ENCODE assay signal across 1 fruit fly cellular context in the genomic region with DNA sequence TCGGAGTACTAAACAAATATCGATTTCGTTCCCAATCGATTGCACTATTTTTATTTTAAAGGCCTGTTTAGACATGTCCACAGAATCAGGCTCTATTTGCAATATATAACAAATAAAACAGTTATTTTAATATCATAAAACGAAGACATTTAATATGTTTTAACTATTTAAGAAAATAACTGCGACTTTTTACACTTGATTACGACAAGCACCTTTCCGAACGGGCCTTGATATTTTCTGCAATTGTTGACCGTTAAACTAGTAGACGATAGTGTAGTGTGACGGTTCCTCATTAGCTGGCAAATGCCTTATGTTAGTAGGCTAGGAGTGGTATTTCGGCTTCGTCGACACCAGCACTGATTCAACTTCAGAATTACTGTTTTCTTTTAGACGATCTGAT.
TF ChIP-seq lines count a peak whose summit lies in the region.

A gene (minus strand): TSS at position 26 of the 400 bp plus-strand sequence.
A gene (plus strand): TSS at position 332 of the 400 bp plus-strand sequence.

TF ChIP-seq in whole organism, embryonic, 481 proteins besides CTCF, POLR2A, EP300 and RAD21 (continued from another document):
- peak; percentile 48 for TF ChIP-seq fd96Cb (tag; optimal IDR thresholded peaks at IDR 0.05; lab: Kevin White, UChicago)
- no peak for TF ChIP-seq CG3838 (GFP tag; optimal IDR thresholded peaks at IDR 0.05; lab: Kevin White, UChicago)
- peak; percentile 74 for TF ChIP-seq Bgb (GFP tag; IDR thresholded peaks at IDR 0.05; lab: Robert Waterston, UW; ENCODE audit: partially characterized antibody)
- peak; percentile 81 for TF ChIP-seq Rfx (GFP tag; IDR thresholded peaks at IDR 0.05; lab: Robert Waterston, UW)
- peak; percentile 64 for TF ChIP-seq tna (GFP tag; IDR thresholded peaks at IDR 0.05; lab: Robert Waterston, UW; ENCODE audit: partially characterized antibody)
- TF ChIP-seq CG31224 (GFP tag; IDR thresholded peaks at IDR 0.05; lab: Robert Waterston, UW), result no peak
- TF ChIP-seq CG1602 (GFP tag; optimal IDR thresholded peaks at IDR 0.05; lab: Kevin White, UChicago), result peak; percentile 68
- TF ChIP-seq CG15514 (GFP tag; optimal IDR thresholded peaks at IDR 0.05; lab: Kevin White, UChicago), result peak; percentile 81
- peak; percentile 84 for TF ChIP-seq nmo (GFP tag; optimal IDR thresholded peaks at IDR 0.05; lab: Kevin White, UChicago)
- TF ChIP-seq CG18476 (GFP tag; optimal IDR thresholded peaks at IDR 0.05; lab: Kevin White, UChicago), result peak; percentile 43
- TF ChIP-seq Ada2b (GFP tag; IDR thresholded peaks at IDR 0.05; lab: Robert Waterston, UW), result peak; percentile 74
- TF ChIP-seq tup (GFP tag; optimal IDR thresholded peaks at IDR 0.05; lab: Kevin White, UChicago), result peak; percentile 48
- TF ChIP-seq CG6765 (GFP tag; optimal IDR thresholded peaks at IDR 0.05; lab: Kevin White, UChicago), result peak; percentile 33
- TF ChIP-seq chm (GFP tag; IDR thresholded peaks at IDR 0.05; lab: Robert Waterston, UW), result 0 out of 2 replicates have a peak, but pooled peaks have one; percentile 12
- no peak for TF ChIP-seq CG34376 (GFP tag; optimal IDR thresholded peaks at IDR 0.05; lab: Kevin White, UChicago)
- no peak for TF ChIP-seq ftz-f1 (GFP tag; optimal IDR thresholded peaks at IDR 0.05; lab: Kevin White, UChicago)
- TF ChIP-seq ind (GFP tag; optimal IDR thresholded peaks at IDR 0.05; lab: Kevin White, UChicago), result peak; percentile 76
- peak; percentile 72 for TF ChIP-seq CG8924 (tag; optimal IDR thresholded peaks at IDR 0.05; lab: Kevin White, UChicago)
- TF ChIP-seq MTF-1 (GFP tag; optimal IDR thresholded peaks at IDR 0.05; lab: Kevin White, UChicago; ENCODE audit: borderline replicate concordance), result no peak
- TF ChIP-seq CG4707 (GFP tag; optimal IDR thresholded peaks at IDR 0.05; lab: Kevin White, UChicago), result no peak
- no peak for TF ChIP-seq mirr (GFP tag; optimal IDR thresholded peaks at IDR 0.05; lab: Kevin White, UChicago)
- TF ChIP-seq Eip74EF (GFP tag; optimal IDR thresholded peaks at IDR 0.05; lab: Kevin White, UChicago), result no peak
- TF ChIP-seq exex (tag; optimal IDR thresholded peaks at IDR 0.05; lab: Kevin White, UChicago), result peak; percentile 19
- TF ChIP-seq Doc2 (GFP tag; IDR thresholded peaks at IDR 0.05; lab: Robert Waterston, UW), result no peak
- peak; percentile 74 for TF ChIP-seq vvl (GFP tag; IDR thresholded peaks at IDR 0.05; lab: Robert Waterston, UW)
- TF ChIP-seq stwl (tag; optimal IDR thresholded peaks at IDR 0.05; lab: Kevin White, UChicago), result peak; percentile 87
- peak; percentile 68 for TF ChIP-seq CG34224 (GFP tag; IDR thresholded peaks at IDR 0.05; lab: Robert Waterston, UW; ENCODE audit: partially characterized antibody)
- peak; percentile 82 for TF ChIP-seq CG1024 (GFP tag; IDR thresholded peaks at IDR 0.05; lab: Robert Waterston, UW)
- TF ChIP-seq ERR (GFP tag; optimal IDR thresholded peaks at IDR 0.05; lab: Kevin White, UChicago), result peak; percentile 24
- peak; percentile 77 for TF ChIP-seq Xbp1 (GFP tag; optimal IDR thresholded peaks at IDR 0.05; lab: Kevin White, UChicago)
- TF ChIP-seq Med (GFP tag; lab: Kevin White, UChicago), result peak; percentile 92
- peak; percentile 42; the same call in 1 of the 2 replicates for TF ChIP-seq ap (GFP tag; IDR thresholded peaks at IDR 0.05; lab: Robert Waterston, UW)
- TF ChIP-seq CG10462 (GFP tag; optimal IDR thresholded peaks at IDR 0.05; lab: Kevin White, UChicago), result peak; percentile 86
- 0 out of 2 replicates have a peak, but pooled peaks have one; percentile 47 for TF ChIP-seq seq (GFP tag; IDR thresholded peaks at IDR 0.05; lab: Robert Waterston, UW)
- no peak for TF ChIP-seq Trl (optimal IDR thresholded peaks at IDR 0.05; lab: Kevin White, UChicago)
- no peak for TF ChIP-seq Trl (GFP tag; optimal IDR thresholded peaks at IDR 0.05; lab: Kevin White, UChicago)
- peak; percentile 72 for TF ChIP-seq B-H2 (GFP tag; optimal IDR thresholded peaks at IDR 0.05; lab: Kevin White, UChicago)
- peak; percentile 59; the same call in 2 of the 3 replicates for TF ChIP-seq hb (GFP tag; IDR thresholded peaks at IDR 0.05; lab: Robert Waterston, UW; ENCODE audit: partially characterized antibody)
- no peak for TF ChIP-seq CG31388 (GFP tag; optimal IDR thresholded peaks at IDR 0.05; lab: Kevin White, UChicago)
- no peak for TF ChIP-seq CG17912 (GFP tag; optimal IDR thresholded peaks at IDR 0.05; lab: Kevin White, UChicago)
- peak; percentile 59 for TF ChIP-seq Awh (GFP tag; IDR thresholded peaks at IDR 0.05; lab: Robert Waterston, UW)
- no peak for TF ChIP-seq zf30C (GFP tag; optimal IDR thresholded peaks at IDR 0.05; lab: Kevin White, UChicago)
- no peak for TF ChIP-seq fd102C (GFP tag; optimal IDR thresholded peaks at IDR 0.05; lab: Kevin White, UChicago)
- peak; percentile 78 for TF ChIP-seq CG2712 (tag; optimal IDR thresholded peaks at IDR 0.05; lab: Kevin White, UChicago)
- no peak for TF ChIP-seq ab (GFP tag; optimal IDR thresholded peaks at IDR 0.05; lab: Kevin White, UChicago)
- peak; percentile 61 for TF ChIP-seq Nf-YC (tag; optimal IDR thresholded peaks at IDR 0.05; lab: Kevin White, UChicago)
- TF ChIP-seq CG2116 (GFP tag; optimal IDR thresholded peaks at IDR 0.05; lab: Kevin White, UChicago), result peak; percentile 83
- peak; percentile 30; the same call in 1 of the 3 replicates for TF ChIP-seq croc (GFP tag; conservative IDR thresholded peaks at IDR 0.05; lab: Robert Waterston, UW)
- TF ChIP-seq sc (optimal IDR thresholded peaks at IDR 0.05; lab: Kevin White, UChicago), result no peak
- TF ChIP-seq sc (GFP tag; optimal IDR thresholded peaks at IDR 0.05; lab: Kevin White, UChicago), result no peak
- TF ChIP-seq Elba2 (GFP tag; optimal IDR thresholded peaks at IDR 0.05; lab: Kevin White, UChicago), result peak; percentile 38
- TF ChIP-seq Max (GFP tag; optimal IDR thresholded peaks at IDR 0.05; lab: Kevin White, UChicago), result peak; percentile 66
- peak; percentile 83 for TF ChIP-seq CG9932 (GFP tag; IDR thresholded peaks at IDR 0.05; lab: Robert Waterston, UW)
- peak; percentile 49; the same call in 1 of the 2 replicates for TF ChIP-seq H2.0 (GFP tag; IDR thresholded peaks at IDR 0.05; lab: Robert Waterston, UW)
- no peak for TF ChIP-seq NC2α (GFP tag; optimal IDR thresholded peaks at IDR 0.05; lab: Kevin White, UChicago)
- peak; percentile 65; the same call in 1 of the 3 replicates for TF ChIP-seq CG17361 (GFP tag; IDR thresholded peaks at IDR 0.05; lab: Robert Waterston, UW)
- peak; percentile 16 for TF ChIP-seq CG7987 (GFP tag; optimal IDR thresholded peaks at IDR 0.05; lab: Kevin White, UChicago)
- peak; percentile 58 for TF ChIP-seq CG7839 (tag; optimal IDR thresholded peaks at IDR 0.05; lab: Kevin White, UChicago)
- TF ChIP-seq Hmx (GFP tag; optimal IDR thresholded peaks at IDR 0.05; lab: Kevin White, UChicago), result peak; percentile 48
- TF ChIP-seq Jarid2 (GFP tag; optimal IDR thresholded peaks at IDR 0.05; lab: Kevin White, UChicago), result no peak
- peak; percentile 62 for TF ChIP-seq CG3281 (GFP tag; optimal IDR thresholded peaks at IDR 0.05; lab: Kevin White, UChicago)
- no peak for TF ChIP-seq CG6813 (GFP tag; optimal IDR thresholded peaks at IDR 0.05; lab: Kevin White, UChicago)
- TF ChIP-seq Sry-δ (GFP tag; optimal IDR thresholded peaks at IDR 0.05; lab: Kevin White, UChicago), result peak; percentile 80
- TF ChIP-seq wor (GFP tag; IDR thresholded peaks at IDR 0.05; lab: Robert Waterston, UW), result no peak
- TF ChIP-seq tin (GFP tag; optimal IDR thresholded peaks at IDR 0.05; lab: Kevin White, UChicago), result peak; percentile 67
TF ChIP-seq in whole organism, embryonic: peak in this region for 297.
